Worm (Caenorhabditis elegans): ENCODE results near the gene R11H6.5.
A peak's percentile ranks its signal among the peaks of the same experiment; 100 is the strongest.

R11H6.5 gene

DNA sequence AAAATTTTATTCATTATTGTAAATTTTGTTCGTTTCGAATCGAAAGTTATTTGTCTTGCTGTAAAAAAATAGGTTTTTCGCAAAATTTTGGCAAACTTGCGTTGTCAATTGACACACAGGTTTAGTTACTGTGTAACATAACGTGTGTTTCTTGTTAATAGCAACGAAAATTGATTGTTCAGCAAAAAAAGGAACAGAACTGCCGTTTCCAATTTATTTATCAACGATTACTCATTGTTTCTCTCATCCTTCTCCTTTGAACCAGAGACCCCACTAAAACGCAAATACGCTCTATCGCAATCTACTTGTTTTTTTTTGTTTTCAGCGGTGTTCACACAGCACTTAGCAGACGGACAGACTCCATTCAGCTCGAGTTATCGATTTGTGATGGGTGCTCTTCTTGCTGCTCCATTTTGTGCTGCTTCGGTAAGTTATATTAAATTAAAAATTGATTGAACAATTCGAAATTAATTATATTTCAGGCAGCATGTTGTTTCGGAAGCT lies 14.3 kb downstream of the R11H6.5 start, which contains the start of gene R11H6.2 (continued):
- TF ChIP-seq nhr-77 (tag; optimal IDR thresholded peaks at IDR 0.05), result no peak
- TF ChIP-seq set-16 (GFP tag; IDR thresholded peaks at IDR 0.05), result no peak
- TF ChIP-seq ceh-32 (tag; optimal IDR thresholded peaks at IDR 0.05; ENCODE audit: poor library complexity), result no peak
- no peak for TF ChIP-seq nhr-25 (tag; optimal IDR thresholded peaks at IDR 0.05; ENCODE audit: borderline replicate concordance, insufficient read depth)
- TF ChIP-seq hlh-30 (tag; optimal IDR thresholded peaks at IDR 0.05; ENCODE audit: insufficient read depth), result peak; percentile 35
- TF ChIP-seq Y75B8A.6 (GFP tag; IDR thresholded peaks at IDR 0.05), result no peak
- no peak for TF ChIP-seq unc-130 (GFP tag; optimal IDR thresholded peaks at IDR 0.05)
- TF ChIP-seq spr-3 (GFP tag; optimal IDR thresholded peaks at IDR 0.05), result no peak
- no peak for TF ChIP-seq F26F4.8 (GFP tag; conservative IDR thresholded peaks at IDR 0.05)
- no peak for TF ChIP-seq mxl-2 (GFP tag; conservative IDR thresholded peaks at IDR 0.05)
- no peak for TF ChIP-seq F37D6.2 (tag; optimal IDR thresholded peaks at IDR 0.05)
- no peak for TF ChIP-seq skn-1 (tag; optimal IDR thresholded peaks at IDR 0.05)
- TF ChIP-seq egl-43 (GFP tag; IDR thresholded peaks at IDR 0.05), result no peak
- no peak for TF ChIP-seq lin-29 (GFP tag; IDR thresholded peaks at IDR 0.05)
- TF ChIP-seq cey-2 (tag; optimal IDR thresholded peaks at IDR 0.05; ENCODE audit: borderline replicate concordance, insufficient read depth), result no peak
- no peak for TF ChIP-seq mdl-1 (tag; optimal IDR thresholded peaks at IDR 0.05)
- TF ChIP-seq Y48G9A.11 (GFP tag; IDR thresholded peaks at IDR 0.05), result no peak
- no peak for TF ChIP-seq daf-8 (GFP tag; IDR thresholded peaks at IDR 0.05)
- TF ChIP-seq ceh-44 (GFP tag; IDR thresholded peaks at IDR 0.05), result no peak
- no peak for TF ChIP-seq zfp-2 (tag; optimal IDR thresholded peaks at IDR 0.05)
- TF ChIP-seq D1046.2 (GFP tag; IDR thresholded peaks at IDR 0.05), result no peak
- no peak for TF ChIP-seq ama-1 (optimal IDR thresholded peaks at IDR 0.05)
- no peak for TF ChIP-seq ZK546.5 (tag; optimal IDR thresholded peaks at IDR 0.05)
- no peak for TF ChIP-seq daf-12 (tag; optimal IDR thresholded peaks at IDR 0.05)
- TF ChIP-seq T26A8.4 (GFP tag; IDR thresholded peaks at IDR 0.05), result no peak
- no peak for TF ChIP-seq sdz-12 (GFP tag; optimal IDR thresholded peaks at IDR 0.05)
- TF ChIP-seq zip-2 (tag; optimal IDR thresholded peaks at IDR 0.05), result no peak
- TF ChIP-seq ztf-11 (tag; optimal IDR thresholded peaks at IDR 0.05), result no peak
- no peak for TF ChIP-seq jun-1 (tag; optimal IDR thresholded peaks at IDR 0.05)
- TF ChIP-seq lin-15B (tag; optimal IDR thresholded peaks at IDR 0.05), result no peak
- TF ChIP-seq nhr-6 (tag; optimal IDR thresholded peaks at IDR 0.05), result peak; percentile 75
- TF ChIP-seq F10B5.3 (tag; optimal IDR thresholded peaks at IDR 0.05), result no peak
- TF ChIP-seq attf-4 (tag; optimal IDR thresholded peaks at IDR 0.05), result no peak
- TF ChIP-seq zfp-3 (GFP tag; conservative IDR thresholded peaks at IDR 0.05), result no peak
- TF ChIP-seq lin-39 (tag; optimal IDR thresholded peaks at IDR 0.05), result no peak
- no peak for TF ChIP-seq R02D3.7 (tag; optimal IDR thresholded peaks at IDR 0.05)
- no peak for TF ChIP-seq dmd-8 (GFP tag; IDR thresholded peaks at IDR 0.05)
- no peak for TF ChIP-seq ZK337.2 (GFP tag; IDR thresholded peaks at IDR 0.05)
- TF ChIP-seq madf-5 (GFP tag; IDR thresholded peaks at IDR 0.05), result no peak
- no peak for TF ChIP-seq F44E2.7 (GFP tag; IDR thresholded peaks at IDR 0.05)
- peak; percentile 21 for TF ChIP-seq dve-1 (tag; optimal IDR thresholded peaks at IDR 0.05; ENCODE audit: insufficient read depth)
- TF ChIP-seq gei-8 (GFP tag; optimal IDR thresholded peaks at IDR 0.05), result no peak
- TF ChIP-seq ceh-82 (tag; optimal IDR thresholded peaks at IDR 0.05), result no peak
- TF ChIP-seq duxl-1 (tag; optimal IDR thresholded peaks at IDR 0.05; ENCODE audit: poor library complexity), result no peak
- TF ChIP-seq pqm-1 (tag; optimal IDR thresholded peaks at IDR 0.05), result peak; percentile 3
- TF ChIP-seq tra-1 (GFP tag; IDR thresholded peaks at IDR 0.05), result no peak
- TF ChIP-seq nhr-102 (tag; optimal IDR thresholded peaks at IDR 0.05), result no peak
- no peak for TF ChIP-seq lir-3 (tag; optimal IDR thresholded peaks at IDR 0.05)
- no peak for TF ChIP-seq dmd-9 (GFP tag; IDR thresholded peaks at IDR 0.05)
- no peak for TF ChIP-seq lin-1 (GFP tag; IDR thresholded peaks at IDR 0.05)
- TF ChIP-seq nhr-41 (GFP tag; IDR thresholded peaks at IDR 0.05), result no peak
- TF ChIP-seq nhr-76 (tag; optimal IDR thresholded peaks at IDR 0.05), result no peak

All from whole organism, L4 larva.